Worm (Caenorhabditis elegans): ENCODE data around the gene B0563.1.

The B0563.1 gene

DNA sequence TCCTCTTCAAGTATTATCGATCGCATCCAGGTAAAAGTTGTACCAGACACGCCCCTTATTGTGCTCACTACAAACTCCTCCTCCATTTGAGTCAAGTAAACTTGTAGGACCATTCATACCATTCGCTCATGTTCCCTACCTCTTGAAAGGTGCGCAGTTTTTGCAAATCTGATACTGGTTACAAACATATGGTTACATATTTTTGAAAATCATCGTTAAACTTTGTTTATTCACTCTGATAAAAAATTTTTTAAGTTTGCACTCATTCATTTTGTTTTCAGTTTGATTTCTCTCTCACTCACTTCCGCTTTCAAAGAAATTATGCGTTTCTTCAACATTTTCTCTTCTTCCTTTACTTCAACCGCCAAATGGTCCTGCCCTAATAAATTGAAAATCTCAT lies at the start of gene B0563.1:
Gene B0563.1 (plus strand): TSS at position 301 of the 400 bp plus-strand sequence.
- no peak for TF ChIP-seq W03F9.2 (tag; optimal IDR thresholded peaks at IDR 0.05)
- TF ChIP-seq dao-5 (tag; optimal IDR thresholded peaks at IDR 0.05) = no peak
- TF ChIP-seq him-1 (tag; optimal IDR thresholded peaks at IDR 0.05) = no peak

DNA sequence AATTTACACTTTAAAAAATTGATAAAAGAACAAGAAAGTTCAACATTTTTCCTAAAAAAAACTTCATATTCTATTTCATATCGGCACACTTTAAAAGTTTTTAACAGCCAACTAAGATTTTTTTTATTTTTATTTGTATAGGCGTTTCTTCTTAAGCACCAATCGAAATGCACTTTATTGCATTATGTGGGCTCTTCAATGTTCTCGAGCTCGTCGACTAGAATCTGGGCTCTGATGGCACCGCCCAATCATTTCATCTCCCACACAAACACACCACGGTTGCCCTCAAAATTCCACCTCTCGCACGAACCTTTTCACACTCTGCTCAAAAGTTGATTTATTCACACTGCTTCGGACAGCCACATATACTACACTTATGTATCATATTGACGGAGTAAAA lies 33.9 kb upstream of the B0563.1 start, which contains the start of gene B0563.6:
Gene B0563.6 (plus strand): TSS at position 301 of the 400 bp plus-strand sequence.
- TF ChIP-seq him-1 (tag; optimal IDR thresholded peaks at IDR 0.05) (no peak), dao-5 (tag; optimal IDR thresholded peaks at IDR 0.05) (no peak), W03F9.2 (tag; optimal IDR thresholded peaks at IDR 0.05) (no peak)

- TF ChIP-seq him-1 (tag; optimal IDR thresholded peaks at IDR 0.05) (no peak), W03F9.2 (tag; optimal IDR thresholded peaks at IDR 0.05) (no peak), dao-5 (tag; optimal IDR thresholded peaks at IDR 0.05) (no peak)
Observed at ce11 chrX:9145848-9146247, 25.5 kb upstream of the B0563.1 start, which contains the start of gene B0563.5. Gene B0563.5 (plus strand): TSS chrX:9146148.

- no peak for TF ChIP-seq W03F9.2 (tag; optimal IDR thresholded peaks at IDR 0.05)
- no peak for TF ChIP-seq dao-5 (tag; optimal IDR thresholded peaks at IDR 0.05)
- TF ChIP-seq him-1 (tag; optimal IDR thresholded peaks at IDR 0.05) = no peak
Observed at ce11 chrX:9146953-9147352, 24.4 kb upstream of the B0563.1 start.

ce11 chrX:9150269-9150744 lies 21.0 kb upstream of the B0563.1 start, which contains the start of gene tmbi-4:
Gene tmbi-4 (plus strand): TSS chrX:9150694.
- no peak for TF ChIP-seq him-1 (tag; optimal IDR thresholded peaks at IDR 0.05)
- no peak for TF ChIP-seq dao-5 (tag; optimal IDR thresholded peaks at IDR 0.05)
- peak; percentile 28 for TF ChIP-seq W03F9.2 (tag; optimal IDR thresholded peaks at IDR 0.05)

ce11 chrX:9154216-9154615 lies 17.1 kb upstream of the B0563.1 start, which contains the start of gene B0563.7:
Gene B0563.7 (minus strand): TSS chrX:9154316.
- TF ChIP-seq dao-5 (tag; optimal IDR thresholded peaks at IDR 0.05) (no peak), him-1 (tag; optimal IDR thresholded peaks at IDR 0.05) (no peak), W03F9.2 (tag; optimal IDR thresholded peaks at IDR 0.05) (no peak)

DNA sequence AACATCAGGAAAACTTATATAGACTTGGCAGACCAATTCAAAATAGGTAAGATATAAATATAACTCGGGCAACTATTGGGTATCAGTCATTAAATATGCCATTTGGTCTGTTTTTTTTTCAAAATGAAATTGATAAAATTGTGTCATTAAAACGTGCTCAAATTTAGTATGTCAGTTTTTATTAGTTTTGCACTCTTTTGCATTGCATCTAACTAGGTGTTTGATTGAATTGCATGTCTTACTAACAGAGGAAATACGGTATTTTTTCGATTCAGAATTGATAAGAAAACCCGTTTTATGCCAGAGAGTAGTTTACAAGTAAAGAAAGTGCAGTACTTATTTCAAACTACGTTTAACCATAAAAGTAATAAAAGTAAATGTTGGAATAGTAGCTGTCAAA lies 15.6 kb upstream of the B0563.1 start:
- no peak for TF ChIP-seq W03F9.2 (tag; optimal IDR thresholded peaks at IDR 0.05)
- no peak for TF ChIP-seq him-1 (tag; optimal IDR thresholded peaks at IDR 0.05)
- TF ChIP-seq dao-5 (tag; optimal IDR thresholded peaks at IDR 0.05) = no peak

- TF ChIP-seq W03F9.2 (tag; optimal IDR thresholded peaks at IDR 0.05) = no peak
- TF ChIP-seq dao-5 (tag; optimal IDR thresholded peaks at IDR 0.05) = no peak
- TF ChIP-seq him-1 (tag; optimal IDR thresholded peaks at IDR 0.05) = no peak
Observed at ce11 chrX:9161253-9161904, 10.0 kb upstream of the B0563.1 start.

- TF ChIP-seq W03F9.2 (tag; optimal IDR thresholded peaks at IDR 0.05) (no peak), him-1 (tag; optimal IDR thresholded peaks at IDR 0.05) (no peak), dao-5 (tag; optimal IDR thresholded peaks at IDR 0.05) (no peak)
Observed at ce11 chrX:9162864-9163263, 8.5 kb upstream of the B0563.1 start, which contains the start of gene tsp-11. Gene tsp-11 (plus strand): TSS chrX:9163164.

ce11 chrX:9166921-9167320 lies 4.4 kb upstream of the B0563.1 start, which contains the start of gene B0563.10:
Gene B0563.10 (minus strand): TSS chrX:9167245.
- TF ChIP-seq dao-5 (tag; optimal IDR thresholded peaks at IDR 0.05) (no peak), him-1 (tag; optimal IDR thresholded peaks at IDR 0.05) (no peak), W03F9.2 (tag; optimal IDR thresholded peaks at IDR 0.05) (no peak)

DNA sequence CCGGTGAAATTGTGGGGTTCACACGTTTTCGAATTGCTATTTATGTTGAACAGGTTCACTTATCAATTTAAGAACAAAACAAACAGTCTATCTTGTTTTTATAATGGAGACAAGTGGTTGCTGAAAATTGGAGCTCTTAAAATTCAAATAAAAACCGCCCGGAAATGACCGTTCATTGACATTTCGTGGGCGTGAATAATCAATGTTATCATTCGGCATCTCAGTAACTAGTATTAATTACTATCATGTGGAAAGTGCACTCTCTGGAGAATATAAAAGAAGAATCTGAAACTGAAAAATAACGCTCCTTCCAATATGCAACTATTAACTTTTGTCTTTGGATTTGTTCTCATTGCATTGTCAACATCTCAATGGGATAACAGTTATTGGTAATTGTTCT lies 3.1 kb upstream of the B0563.1 start, which contains the start of gene B0563.9:
Gene B0563.9 (plus strand): TSS at position 301 of the 400 bp plus-strand sequence.
- TF ChIP-seq dao-5 (tag; optimal IDR thresholded peaks at IDR 0.05) (no peak), him-1 (tag; optimal IDR thresholded peaks at IDR 0.05) (no peak), W03F9.2 (tag; optimal IDR thresholded peaks at IDR 0.05) (no peak)

DNA sequence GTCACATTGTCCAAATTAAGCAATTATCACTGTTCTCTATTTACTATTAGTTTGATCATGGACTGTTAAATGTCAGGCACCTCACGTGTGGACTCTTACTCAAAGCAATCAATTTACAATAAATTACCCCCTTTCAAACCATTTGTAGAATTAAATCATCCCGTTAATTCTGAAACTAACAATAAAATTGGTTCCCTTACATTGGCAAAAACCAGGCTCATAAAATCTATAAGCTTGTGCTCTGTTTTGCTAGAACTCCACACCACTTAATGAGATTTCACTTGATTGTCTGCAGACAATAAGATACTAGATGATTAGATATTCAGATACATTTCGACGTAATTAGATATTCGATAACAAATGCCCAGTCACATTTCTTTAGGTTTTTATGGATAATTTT lies 1.3 kb upstream of the B0563.1 start:
- TF ChIP-seq dao-5 (tag; optimal IDR thresholded peaks at IDR 0.05) (no peak), W03F9.2 (tag; optimal IDR thresholded peaks at IDR 0.05) (no peak), him-1 (tag; optimal IDR thresholded peaks at IDR 0.05) (no peak)

- no peak for TF ChIP-seq dao-5 (tag; optimal IDR thresholded peaks at IDR 0.05)
Observed at ce11 chrX:9172278-9172677, 937 bp downstream of the B0563.1 start, which contains the start of gene B0563.18. Gene B0563.18 (plus strand): TSS chrX:9172578.

DNA sequence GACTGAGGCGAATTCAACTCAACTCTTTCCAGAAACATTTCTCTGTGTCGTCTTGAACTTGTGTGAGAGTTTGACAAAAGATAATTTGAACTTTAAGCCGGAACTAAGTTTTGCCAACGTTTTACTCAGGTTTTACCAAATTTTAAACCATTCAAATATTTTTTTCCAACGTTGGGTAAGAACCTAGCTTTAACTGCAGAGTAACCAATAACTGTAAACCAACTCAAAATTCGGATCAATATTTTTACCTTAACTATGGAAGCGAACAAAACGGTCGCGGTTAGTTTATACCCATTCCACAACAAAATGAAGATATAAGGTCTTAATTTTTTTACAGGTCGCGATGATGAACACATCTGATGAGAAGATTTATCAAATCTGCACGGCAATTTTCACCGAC lies 1.4 kb downstream of the B0563.1 start:
- TF ChIP-seq him-1 (tag; optimal IDR thresholded peaks at IDR 0.05) (no peak), dao-5 (tag; optimal IDR thresholded peaks at IDR 0.05) (no peak), W03F9.2 (tag; optimal IDR thresholded peaks at IDR 0.05) (no peak)
